Worm (Caenorhabditis elegans) whole organism, L3 larva: ENCODE data around the gene erd-2.2.

ENCODE experiments used
- R02D3.7 ChIP-seq: fragments of 150-350 bp; optimal IDR thresholded peaks from 2 replicates; lab custom pipeline; 2014; ENCODE audit warnings: missing biosample characterization, missing genetic modification characterization
- ZK546.5 ChIP-seq: sonication (generic microtip); optimal IDR thresholded peaks from 2 replicates; lab custom pipeline; 2017; ENCODE audit warnings: missing biosample characterization, missing genetic modification characterization
- aly-2 ChIP-seq: fragments of 150-350 bp; optimal IDR thresholded peaks from 2 replicates; lab custom pipeline; 2014; ENCODE audit warnings: missing biosample characterization, missing genetic modification characterization
- ama-1 ChIP-seq: fragments of 150-350 bp; optimal IDR thresholded peaks from 2 replicates; lab custom pipeline; 2018
- ceh-16 ChIP-seq: sonication (generic microtip); optimal IDR thresholded peaks from 2 replicates; lab custom pipeline; 2017; ENCODE audit warnings: missing biosample characterization, missing genetic modification characterization
- ceh-28 ChIP-seq: fragments of 150-350 bp; optimal IDR thresholded peaks from 2 replicates; lab custom pipeline; 2014; ENCODE audit warnings: missing biosample characterization, missing genetic modification reagents, missing genetic modification characterization
- ceh-82 ChIP-seq: fragments of 150-350 bp; optimal IDR thresholded peaks from 2 replicates; lab custom pipeline; 2014; ENCODE audit warnings: missing biosample characterization, missing genetic modification characterization
- ceh-9 ChIP-seq: sonication (generic microtip); optimal IDR thresholded peaks from 2 replicates; lab custom pipeline; 2018; ENCODE audit warnings: missing biosample characterization, missing genetic modification characterization
- daf-12 ChIP-seq: fragments of 150-350 bp; optimal IDR thresholded peaks from 2 replicates; lab custom pipeline; 2014; ENCODE audit warnings: missing biosample characterization, missing genetic modification reagents, missing genetic modification characterization
- egl-27 ChIP-seq: sonication (generic microtip); optimal IDR thresholded peaks from 4 replicates; lab custom pipeline; 2017; ENCODE audit warnings: missing biosample characterization, missing genetic modification reagents, missing genetic modification characterization
- egl-5 ChIP-seq: fragments of 150-350 bp; optimal IDR thresholded peaks from 2 replicates; lab custom pipeline; 2017; ENCODE audit warnings: missing biosample characterization, missing genetic modification reagents, missing genetic modification characterization, inconsistent platforms
- elt-1 ChIP-seq: fragments of 150-350 bp; optimal IDR thresholded peaks from 2 replicates; lab custom pipeline; 2014; ENCODE audit warnings: missing biosample characterization, missing genetic modification characterization
- elt-2 ChIP-seq: sonication (generic microtip); optimal IDR thresholded peaks from 2 replicates; lab custom pipeline; 2016; ENCODE audit warnings: missing genetic modification reagents, mild to moderate bottlenecking, missing genetic modification characterization, missing compliant biosample characterization
- eor-1 ChIP-seq, 2 experiments: fragments of 150-350 bp; optimal IDR thresholded peaks; 2 replicates each; lab custom pipeline; 2014 to 2018; ENCODE audit warnings: missing biosample characterization in 2 of 2, missing genetic modification characterization in 2 of 2
- fkh-10 ChIP-seq: sonication (generic microtip); optimal IDR thresholded peaks from 2 replicates; lab custom pipeline; 2017; ENCODE audit warnings: missing biosample characterization, missing genetic modification reagents, missing genetic modification characterization
- fkh-2 ChIP-seq: fragments of 150-350 bp; optimal IDR thresholded peaks from 2 replicates; lab custom pipeline; 2014; ENCODE audit warnings: missing biosample characterization, missing genetic modification reagents, missing genetic modification characterization
- fos-1 ChIP-seq: fragments of 150-350 bp; optimal IDR thresholded peaks from 2 replicates; lab custom pipeline; 2014; ENCODE audit warnings: missing biosample characterization, missing genetic modification characterization
- hmg-11 ChIP-seq: sonication (generic microtip); optimal IDR thresholded peaks from 2 replicates; lab custom pipeline; 2016; ENCODE audit warnings: missing genetic modification characterization, missing compliant biosample characterization
- jun-1 ChIP-seq: fragments of 150-350 bp; optimal IDR thresholded peaks from 2 replicates; lab custom pipeline; 2014; ENCODE audit warnings: missing biosample characterization, missing genetic modification reagents, missing genetic modification characterization
- lin-15B ChIP-seq: fragments of 150-350 bp; optimal IDR thresholded peaks from 2 replicates; lab custom pipeline; 2014; ENCODE audit warnings: missing biosample characterization, missing genetic modification characterization
- lin-39 ChIP-seq: fragments of 150-350 bp; optimal IDR thresholded peaks from 2 replicates; lab custom pipeline; 2018; ENCODE audit warnings: missing biosample characterization, missing genetic modification reagents, missing genetic modification characterization
- lsy-12 ChIP-seq: sonication (generic microtip); optimal IDR thresholded peaks from 2 replicates; lab custom pipeline; 2016; ENCODE audit warnings: mild to moderate bottlenecking, missing genetic modification characterization, missing compliant biosample characterization
- mdl-1 ChIP-seq: fragments of 150-350 bp; optimal IDR thresholded peaks from 2 replicates; lab custom pipeline; 2014; ENCODE audit warnings: missing biosample characterization, missing genetic modification characterization
- mml-1 ChIP-seq: fragments of 150-350 bp; sonication (generic microtip); optimal IDR thresholded peaks from 3 replicates; lab custom pipeline; 2014; ENCODE audit warnings: missing biosample characterization, missing genetic modification characterization
- nfya-1 ChIP-seq: sonication (generic microtip); optimal IDR thresholded peaks from 2 replicates; lab custom pipeline; 2017; ENCODE audit warnings: missing genetic modification characterization, mild to moderate bottlenecking, missing compliant biosample characterization, antibody characterized with exemption, moderate library complexity; ENCODE audit not compliant: insufficient read depth
- nhr-11 ChIP-seq: fragments of 150-350 bp; optimal IDR thresholded peaks from 2 replicates; lab custom pipeline; 2014; ENCODE audit warnings: missing biosample characterization, missing genetic modification characterization
- nhr-12 ChIP-seq: fragments of 150-350 bp; optimal IDR thresholded peaks from 2 replicates; lab custom pipeline; 2014; ENCODE audit warnings: missing biosample characterization, missing genetic modification characterization
- nhr-23 ChIP-seq: fragments of 150-350 bp; optimal IDR thresholded peaks from 2 replicates; lab custom pipeline; 2014; ENCODE audit warnings: missing biosample characterization, missing genetic modification reagents, missing genetic modification characterization
- nhr-237 ChIP-seq: fragments of 150-350 bp; optimal IDR thresholded peaks from 2 replicates; lab custom pipeline; 2014; ENCODE audit warnings: missing biosample characterization, missing genetic modification characterization
- nhr-25 ChIP-seq: sonication (generic microtip); optimal IDR thresholded peaks from 2 replicates; lab custom pipeline; 2017; ENCODE audit warnings: missing biosample characterization, missing genetic modification characterization
- nhr-28 ChIP-seq: fragments of 150-350 bp; optimal IDR thresholded peaks from 2 replicates; lab custom pipeline; 2014; ENCODE audit warnings: missing biosample characterization, missing genetic modification characterization
- nhr-43 ChIP-seq: sonication (generic microtip); optimal IDR thresholded peaks from 2 replicates; lab custom pipeline; 2016; ENCODE audit warnings: mild to moderate bottlenecking, missing genetic modification characterization, missing compliant biosample characterization; ENCODE audit not compliant: poor library complexity, severe bottlenecking
- nhr-67 ChIP-seq: fragments of 150-350 bp; optimal IDR thresholded peaks from 2 replicates; lab custom pipeline; 2014; ENCODE audit warnings: missing biosample characterization, missing genetic modification characterization
- nhr-76 ChIP-seq: fragments of 150-350 bp; sonication (generic microtip); optimal IDR thresholded peaks from 5 replicates; lab custom pipeline; 2014; ENCODE audit warnings: missing biosample characterization, missing genetic modification characterization
- nhr-77 ChIP-seq: fragments of 150-350 bp; optimal IDR thresholded peaks from 2 replicates; lab custom pipeline; 2014; ENCODE audit warnings: missing biosample characterization, missing genetic modification characterization
- pha-4 ChIP-seq: fragments of 150-350 bp; optimal IDR thresholded peaks from 2 replicates; lab custom pipeline; 2014; ENCODE audit warnings: missing biosample characterization, missing genetic modification reagents, missing genetic modification characterization
- pqm-1 ChIP-seq: fragments of 150-350 bp; optimal IDR thresholded peaks from 2 replicates; lab custom pipeline; 2017; ENCODE audit warnings: missing biosample characterization, missing genetic modification characterization, inconsistent platforms
- skn-1 ChIP-seq: fragments of 150-350 bp; optimal IDR thresholded peaks from 2 replicates; lab custom pipeline; 2014; ENCODE audit warnings: missing biosample characterization, missing genetic modification characterization
- snpc-4 ChIP-seq: fragments of 150-350 bp; optimal IDR thresholded peaks from 2 replicates; lab custom pipeline; 2014; ENCODE audit warnings: missing biosample characterization, missing genetic modification characterization
- tbx-2 ChIP-seq: sonication (generic microtip); optimal IDR thresholded peaks from 2 replicates; lab custom pipeline; 2016; ENCODE audit warnings: mild to moderate bottlenecking, missing genetic modification characterization, missing compliant biosample characterization
- unc-62 ChIP-seq: fragments of 150-350 bp; sonication (generic microtip); optimal IDR thresholded peaks from 4 replicates; lab custom pipeline; 2014; ENCODE audit warnings: missing biosample characterization, missing genetic modification reagents, missing genetic modification characterization
- zag-1 ChIP-seq: fragments of 150-350 bp; optimal IDR thresholded peaks from 2 replicates; lab custom pipeline; 2014; ENCODE audit warnings: missing biosample characterization, missing genetic modification characterization
- ztf-11 ChIP-seq: fragments of 150-350 bp; optimal IDR thresholded peaks from 2 replicates; lab custom pipeline; 2014; ENCODE audit warnings: missing biosample characterization, missing genetic modification characterization
- ztf-4 ChIP-seq: fragments of 150-350 bp; optimal IDR thresholded peaks from 2 replicates; lab custom pipeline; 2014; ENCODE audit warnings: missing biosample characterization, missing genetic modification characterization

The erd-2.2 gene

DNA sequence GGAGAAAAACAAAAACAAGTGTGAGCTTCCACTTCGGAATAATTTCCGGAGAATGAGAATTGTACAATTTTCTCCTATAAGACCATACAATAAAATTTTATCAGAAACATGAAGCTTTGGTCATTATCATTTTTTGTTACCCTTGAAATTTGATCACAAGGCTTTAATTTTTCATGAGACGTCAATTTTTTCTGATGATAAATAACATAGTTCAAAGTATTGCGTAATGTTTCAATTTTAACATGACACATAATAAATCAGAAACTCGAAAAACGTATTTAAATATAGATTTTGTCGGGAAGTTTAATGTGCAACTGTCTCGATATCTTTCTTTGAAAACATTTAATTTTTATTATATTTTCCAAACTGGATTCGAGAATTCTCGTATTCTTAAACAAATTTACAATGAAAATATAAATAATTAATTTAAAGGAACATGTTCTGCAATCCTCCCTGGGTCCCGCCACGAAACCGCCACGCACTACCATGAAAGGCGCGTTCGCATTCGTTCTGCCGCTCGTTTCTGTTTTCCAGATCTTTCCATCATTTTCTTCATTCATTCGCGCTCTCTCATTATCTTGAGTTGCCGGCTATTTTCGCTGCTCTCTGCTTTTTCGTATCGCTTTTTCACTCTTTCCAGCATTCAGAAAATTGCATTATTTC, 32.1 kb downstream of the erd-2.2 start:
- TF ChIP-seq nhr-67: no peak
- TF ChIP-seq fos-1 (tag; lab: Kevin White, UChicago): no peak
- TF ChIP-seq pha-4: peak; percentile 57
- TF ChIP-seq nhr-25: no peak
- TF ChIP-seq elt-2 (tag; lab: Kevin White, UChicago): peak; percentile 69
- peak; percentile 61 for TF ChIP-seq pqm-1
- no peak for TF ChIP-seq zag-1 (tag; lab: Kevin White, UChicago)
- no peak for TF ChIP-seq R02D3.7 (tag; lab: Kevin White, UChicago)
- TF ChIP-seq lin-15B: no peak
- TF ChIP-seq nhr-237 (tag; lab: Kevin White, UChicago): no peak
- no peak for TF ChIP-seq ztf-11 (tag; lab: Kevin White, UChicago)
- TF ChIP-seq lin-39: peak; percentile 13

DNA sequence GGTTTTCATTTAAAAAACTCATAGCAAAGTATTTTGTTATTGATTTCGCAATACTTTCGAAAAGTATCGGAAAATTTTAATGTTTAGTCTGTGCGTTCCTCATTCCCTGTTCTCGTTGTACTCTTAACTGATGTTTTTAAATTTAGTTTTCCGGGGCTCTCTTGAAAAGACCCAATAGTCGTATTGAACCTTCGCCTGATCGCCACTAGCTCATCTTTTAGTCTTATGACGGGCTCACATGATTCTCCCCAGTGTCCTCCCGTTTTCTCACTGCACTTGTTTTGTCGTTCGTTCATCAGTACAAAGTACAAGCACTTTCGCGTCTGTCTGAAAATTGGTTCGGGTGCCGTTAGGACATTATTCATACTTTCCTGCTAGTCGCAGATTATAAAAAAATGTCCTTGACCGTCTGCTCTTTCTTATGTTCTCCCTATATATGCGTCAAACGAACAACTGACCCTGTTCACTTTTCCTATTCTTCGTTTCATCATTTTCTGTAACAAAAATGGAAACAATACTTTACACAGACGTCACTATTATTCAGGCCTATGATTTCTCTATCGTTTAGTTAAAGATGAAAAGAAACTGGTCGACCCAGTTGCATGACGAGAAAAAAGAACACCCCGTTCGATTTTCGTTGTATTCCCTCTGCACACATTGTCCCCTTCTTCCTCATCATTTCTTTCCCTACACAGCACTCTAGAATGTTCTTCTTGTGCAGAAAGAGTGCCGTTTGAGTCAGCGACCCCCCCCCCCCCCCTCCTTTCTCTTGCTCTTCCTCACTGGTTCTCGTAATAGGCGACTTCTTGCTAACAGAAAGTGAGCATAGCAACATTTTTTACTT, 32.8 kb downstream of the erd-2.2 start, which contains the start of gene ubq-1:
Gene ubq-1, plus strand, starts transcription at position 802 of the 844 bp plus-strand sequence.
- peak; percentile 15 for TF ChIP-seq egl-27 (tag; lab: Kevin White, UChicago)
- TF ChIP-seq pqm-1: no peak
- peak; percentile 15 for TF ChIP-seq elt-2 (tag; lab: Kevin White, UChicago)
- TF ChIP-seq R02D3.7 (tag; lab: Kevin White, UChicago): no peak
- TF ChIP-seq daf-12: no peak
- no peak for TF ChIP-seq nhr-67
- TF ChIP-seq hmg-11 (tag; lab: Kevin White, UChicago): peak; percentile 28
- no peak for TF ChIP-seq lin-39
- TF ChIP-seq ama-1 (lab: Kevin White, UChicago): peak; percentile 59
- TF ChIP-seq pha-4: peak; percentile 61
- peak; percentile 15 for TF ChIP-seq ceh-82 (tag; lab: Kevin White, UChicago)
- TF ChIP-seq nfya-1: peak; percentile 24
- TF ChIP-seq nhr-23 (tag; lab: Kevin White, UChicago): peak; percentile 7
- peak; percentile 64 for TF ChIP-seq nhr-25
- TF ChIP-seq unc-62 (GFP tag; lab: Kevin White, UChicago): no peak

DNA sequence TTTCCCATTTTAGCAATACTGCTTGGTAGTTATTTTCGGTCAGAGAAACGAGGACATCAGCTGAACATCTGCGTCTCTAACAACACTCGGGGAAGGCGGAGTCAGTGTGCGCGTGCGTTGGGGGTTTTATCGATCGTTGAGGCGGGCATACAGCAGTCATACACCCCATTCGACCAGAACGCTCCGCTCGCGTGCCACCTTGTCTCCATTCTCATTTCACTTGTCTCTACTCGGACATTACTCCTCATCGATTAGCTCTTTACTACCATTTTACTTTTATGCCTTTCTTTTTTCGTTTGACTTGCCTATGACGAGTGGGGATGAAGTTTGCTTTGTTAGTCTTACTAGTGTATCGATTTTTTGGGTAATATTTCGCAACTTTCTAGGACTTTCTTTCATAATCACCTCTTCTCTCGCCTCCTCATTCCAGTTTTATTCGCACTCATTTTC, 33.7 kb downstream of the erd-2.2 start:
- peak; percentile 21 for TF ChIP-seq pqm-1
- peak; percentile 12 for TF ChIP-seq tbx-2 (tag; lab: Kevin White, UChicago)
- no peak for TF ChIP-seq nhr-28
- no peak for TF ChIP-seq ceh-16 (tag; lab: Kevin White, UChicago)
- no peak for TF ChIP-seq lin-15B
- no peak for TF ChIP-seq nhr-237 (tag; lab: Kevin White, UChicago)
- peak; percentile 95 for TF ChIP-seq lin-39
- no peak for TF ChIP-seq zag-1 (tag; lab: Kevin White, UChicago)
- peak; percentile 78 for TF ChIP-seq nfya-1
- peak; percentile 78 for TF ChIP-seq mdl-1
- TF ChIP-seq skn-1 (tag; lab: Kevin White, UChicago): no peak
- TF ChIP-seq fkh-10 (GFP tag; lab: Kevin White, UChicago): peak; percentile 78
- no peak for TF ChIP-seq eor-1 (tag; optimal IDR thresholded peaks at IDR 0.05; lab: Kevin White, UChicago)
- peak; percentile 3 for TF ChIP-seq lsy-12 (tag; lab: Kevin White, UChicago)
- TF ChIP-seq nhr-11 (tag; lab: Kevin White, UChicago): peak; percentile 31
- no peak for TF ChIP-seq nhr-12 (tag; lab: Kevin White, UChicago)
- no peak for TF ChIP-seq elt-1
- no peak for TF ChIP-seq ceh-9 (tag; lab: Kevin White, UChicago)
- peak; percentile 97 for TF ChIP-seq ama-1 (lab: Kevin White, UChicago)
- TF ChIP-seq hmg-11 (tag; lab: Kevin White, UChicago): peak; percentile 61
- TF ChIP-seq aly-2 (tag; lab: Kevin White, UChicago): peak; percentile 2
- TF ChIP-seq nhr-25: peak; percentile 78
- TF ChIP-seq ceh-28 (tag; lab: Kevin White, UChicago): peak; percentile 87
- peak; percentile 30 for TF ChIP-seq R02D3.7 (tag; lab: Kevin White, UChicago)
- no peak for TF ChIP-seq fkh-2 (tag; lab: Kevin White, UChicago)
- no peak for TF ChIP-seq mml-1 (tag; lab: Kevin White, UChicago)
- TF ChIP-seq nhr-43 (tag; lab: Kevin White, UChicago): no peak
- TF ChIP-seq nhr-23 (tag; lab: Kevin White, UChicago): peak; percentile 63
- no peak for TF ChIP-seq pha-4
- no peak for TF ChIP-seq ZK546.5 (tag; lab: Kevin White, UChicago)
- TF ChIP-seq egl-27 (tag; lab: Kevin White, UChicago): no peak
- TF ChIP-seq fos-1 (tag; lab: Kevin White, UChicago): no peak
- TF ChIP-seq ceh-82 (tag; lab: Kevin White, UChicago): no peak
- TF ChIP-seq snpc-4: no peak
- TF ChIP-seq elt-2 (tag; lab: Kevin White, UChicago): peak; percentile 52
- TF ChIP-seq unc-62 (GFP tag; lab: Kevin White, UChicago): no peak
- no peak for TF ChIP-seq nhr-76
- no peak for TF ChIP-seq ztf-4 (tag; lab: Kevin White, UChicago)
- peak; percentile 76 for TF ChIP-seq egl-5
- no peak for TF ChIP-seq daf-12
- no peak for TF ChIP-seq nhr-77 (tag; lab: Kevin White, UChicago)
- peak; percentile 20 for TF ChIP-seq jun-1 (tag; lab: Kevin White, UChicago)
- TF ChIP-seq nhr-67: no peak
